Worm (Caenorhabditis elegans) whole organism, young adult: ENCODE measurements around the gene C01G10.4.

ENCODE experiments used
- K11D2.4 ChIP-seq: fragments of 200-800 bp; sonication (Bioruptor generic); IDR thresholded peaks from 2 replicates; pipeline ENCODE4 v1.3.6; 2022; ENCODE audit warnings: missing genetic modification reagents, missing genetic modification characterization, missing compliant biosample characterization
- ekl-4 ChIP-seq: fragments of 200-800 bp; sonication (Bioruptor generic); IDR thresholded peaks from 2 replicates; pipeline ENCODE4 v1.3.6; 2022; ENCODE audit warnings: missing genetic modification reagents, missing genetic modification characterization, missing compliant biosample characterization
- ets-4 ChIP-seq: fragments of 200-800 bp; sonication (Bioruptor generic); optimal IDR thresholded peaks from 2 replicates; lab custom pipeline; 2018; ENCODE audit warnings: mild to moderate bottlenecking, missing genetic modification characterization, missing compliant biosample characterization
- tbp1 ChIP-seq: fragments of 200-800 bp; sonication (Bioruptor generic); optimal IDR thresholded peaks from 2 replicates; lab custom pipeline; 2018; ENCODE audit warnings: mild to moderate bottlenecking, missing genetic modification characterization, missing compliant biosample characterization
- tbx-9 ChIP-seq: sonication (generic microtip); optimal IDR thresholded peaks from 2 replicates; lab custom pipeline; 2016; ENCODE audit warnings: borderline replicate concordance, missing genetic modification characterization, inconsistent platforms, missing compliant biosample characterization

DNA sequence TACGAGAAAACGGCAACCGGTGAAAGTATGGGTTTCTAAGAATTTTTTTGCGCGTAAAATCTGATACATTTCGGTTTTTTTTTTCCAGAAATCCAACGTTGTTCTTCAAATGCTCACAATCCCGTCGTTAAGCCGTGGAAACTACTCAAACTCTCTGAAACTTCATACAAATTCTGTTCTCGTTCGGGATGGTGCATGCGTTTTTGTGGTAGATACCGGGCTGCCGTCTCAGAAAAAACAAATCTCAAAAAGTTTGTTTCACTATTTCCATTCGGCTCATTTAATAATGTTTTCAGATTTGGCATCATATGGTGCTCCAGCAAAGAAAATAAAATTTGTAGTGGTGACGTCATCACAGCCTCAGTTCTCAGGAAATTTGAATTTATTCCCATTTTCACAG is 34.8 kb upstream of the C01G10.4 start:
- TF ChIP-seq ekl-4 (GFP tag; lab: Robert Waterston, UW) (no peak), ets-4 (GFP tag; lab: Kevin White, UChicago) (no peak), K11D2.4 (no peak), tbp1 (GFP tag; lab: Kevin White, UChicago) (no peak), tbx-9 (no peak)
